Fruit fly (Drosophila melanogaster): ENCODE data around the gene Kaz-m1.

Kaz-m1 gene

DNA sequence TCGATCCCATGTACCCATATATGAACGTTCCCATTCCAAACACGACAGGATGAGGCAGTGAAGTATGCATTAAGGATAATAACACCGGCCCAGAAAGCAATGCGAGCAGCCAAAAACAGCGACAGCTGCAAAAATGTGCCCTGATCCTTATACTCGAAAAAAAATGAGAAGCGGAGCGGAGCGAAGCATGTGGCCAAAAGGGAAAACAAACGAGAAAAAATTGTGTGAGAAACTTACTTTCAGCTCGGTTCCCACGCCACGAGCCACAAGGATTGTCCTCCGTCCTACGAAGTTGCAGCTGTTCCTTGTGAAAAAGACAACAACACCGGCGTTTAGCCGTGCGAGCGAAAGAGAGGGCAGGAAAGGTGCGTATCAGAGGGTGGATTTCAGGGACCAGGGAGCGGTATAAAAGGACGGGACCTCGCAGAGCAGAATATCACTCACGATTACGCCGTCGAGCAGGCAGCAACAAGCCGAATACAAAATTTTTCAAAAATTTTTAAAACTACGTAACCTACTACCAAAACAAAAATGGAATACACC, 25.3 kb downstream of the Kaz-m1 start:
- TF ChIP-seq HLH106 (tag; optimal IDR thresholded peaks at IDR 0.05), result no peak
- TF ChIP-seq Hr78 (GFP tag; optimal IDR thresholded peaks at IDR 0.05), result no peak
- TF ChIP-seq CrebA (GFP tag; optimal IDR thresholded peaks at IDR 0.05; ENCODE audit: borderline replicate concordance), result no peak
- TF ChIP-seq Rel (GFP tag; optimal IDR thresholded peaks at IDR 0.05), result no peak
- TF ChIP-seq Rel (tag; optimal IDR thresholded peaks at IDR 0.05), result no peak
- TF ChIP-seq CG9705 (GFP tag; optimal IDR thresholded peaks at IDR 0.05), result no peak
- TF ChIP-seq sage (GFP tag; optimal IDR thresholded peaks at IDR 0.05), result no peak
- TF ChIP-seq Jra (GFP tag; optimal IDR thresholded peaks at IDR 0.05), result no peak
- no peak for TF ChIP-seq brk (GFP tag; optimal IDR thresholded peaks at IDR 0.05)
- no peak for TF ChIP-seq rgr (GFP tag; optimal IDR thresholded peaks at IDR 0.05)

DNA sequence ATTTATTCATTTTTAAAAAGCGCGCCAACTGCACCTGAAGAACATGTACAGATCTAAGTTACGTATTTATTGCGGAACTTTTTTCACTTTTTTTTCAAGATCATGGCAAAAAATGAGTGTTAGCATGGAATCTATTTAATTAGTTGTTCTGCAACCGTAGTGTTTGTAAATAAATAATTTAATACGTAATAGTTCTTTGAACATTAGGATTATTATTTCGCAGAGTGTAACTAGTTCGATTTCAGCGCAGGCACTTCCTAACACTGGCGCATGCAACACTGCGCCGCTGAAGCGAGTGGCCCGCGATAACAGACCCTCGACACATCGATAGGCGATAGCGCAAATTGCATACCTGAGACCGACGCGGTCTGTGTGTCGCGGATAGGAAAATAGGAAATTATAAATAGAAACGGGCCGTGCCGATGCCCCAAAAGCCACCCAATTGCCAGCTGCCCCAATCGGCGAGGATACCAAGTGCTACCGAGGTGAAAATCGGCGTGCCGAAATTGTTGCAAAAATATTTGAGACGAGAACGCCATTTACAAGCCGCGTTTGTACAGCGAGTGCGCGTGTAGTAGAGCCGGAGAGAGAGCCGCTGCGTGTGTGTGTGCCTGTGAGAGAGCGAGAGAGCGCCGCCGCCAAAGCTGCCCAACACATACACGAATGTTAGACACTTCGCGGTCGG, 27.0 kb downstream of the Kaz-m1 start, which contains the start of gene gro:
Gene gro (plus strand): TSS at position 320 of the 685 bp plus-strand sequence.
- TF ChIP-seq Jra (GFP tag; optimal IDR thresholded peaks at IDR 0.05) (peak; percentile 67), woc (GFP tag; optimal IDR thresholded peaks at IDR 0.05) (peak; percentile 68), h (GFP tag; optimal IDR thresholded peaks at IDR 0.05) (peak; percentile 85), N (GFP tag; optimal IDR thresholded peaks at IDR 0.05) (peak; percentile 68), dl (GFP tag; optimal IDR thresholded peaks at IDR 0.05; ENCODE audit: insufficient read depth in 1 of 2, partially characterized antibody in 2 of 2) (peak in 1 of 2 experiments; percentile 64), Hnf4 (GFP tag; optimal IDR thresholded peaks at IDR 0.05) (peak; percentile 85), Hr83 (GFP tag; optimal IDR thresholded peaks at IDR 0.05; ENCODE audit: poor library complexity, severe bottlenecking) (peak; percentile 42), rgr (GFP tag; optimal IDR thresholded peaks at IDR 0.05) (peak; percentile 83), dmrt93B (GFP tag; optimal IDR thresholded peaks at IDR 0.05) (peak; percentile 60), Vsx2 (GFP tag; optimal IDR thresholded peaks at IDR 0.05; ENCODE audit: partially characterized antibody) (no peak), OdsH (GFP tag; optimal IDR thresholded peaks at IDR 0.05) (peak; percentile 72), psq (GFP tag; optimal IDR thresholded peaks at IDR 0.05) (peak; percentile 53), Hr78 (GFP tag; optimal IDR thresholded peaks at IDR 0.05) (no peak), jim (GFP tag; optimal IDR thresholded peaks at IDR 0.05) (no peak), CrebA (GFP tag; optimal IDR thresholded peaks at IDR 0.05; ENCODE audit: borderline replicate concordance) (no peak), CG32264 (GFP tag; optimal IDR thresholded peaks at IDR 0.05) (no peak), GATAd (GFP tag; optimal IDR thresholded peaks at IDR 0.05) (peak; percentile 21), Myc (optimal IDR thresholded peaks at IDR 0.05) (no peak), Rel (GFP tag; optimal IDR thresholded peaks at IDR 0.05) (no peak), Rel (tag; optimal IDR thresholded peaks at IDR 0.05) (peak; percentile 14), pan (optimal IDR thresholded peaks at IDR 0.05) (no peak), CG9705 (GFP tag; optimal IDR thresholded peaks at IDR 0.05) (peak; percentile 61), Dfd (GFP tag; optimal IDR thresholded peaks at IDR 0.05) (no peak), usp (GFP tag; optimal IDR thresholded peaks at IDR 0.05) (no peak), ey (GFP tag; optimal IDR thresholded peaks at IDR 0.05) (peak; percentile 70), Mio (GFP tag; optimal IDR thresholded peaks at IDR 0.05) (no peak), HLH106 (tag; optimal IDR thresholded peaks at IDR 0.05) (peak; percentile 69), Dif (GFP tag; optimal IDR thresholded peaks at IDR 0.05; ENCODE audit: partially characterized antibody) (peak; percentile 83), foxo (GFP tag; optimal IDR thresholded peaks at IDR 0.05) (peak in 1 of 2 experiments; percentile 78), tai (GFP tag; optimal IDR thresholded peaks at IDR 0.05) (peak; percentile 88), br (GFP tag; optimal IDR thresholded peaks at IDR 0.05) (peak; percentile 77), fru (GFP tag; optimal IDR thresholded peaks at IDR 0.05) (peak; percentile 76), sv (GFP tag; optimal IDR thresholded peaks at IDR 0.05) (peak; percentile 47), lola (GFP tag; optimal IDR thresholded peaks at IDR 0.05) (no peak), Sp1 (GFP tag; optimal IDR thresholded peaks at IDR 0.05) (peak; percentile 45), dsf (GFP tag; optimal IDR thresholded peaks at IDR 0.05; ENCODE audit: borderline replicate concordance) (peak; percentile 64), brk (GFP tag; optimal IDR thresholded peaks at IDR 0.05) (peak; percentile 89), sage (GFP tag; optimal IDR thresholded peaks at IDR 0.05) (peak; percentile 71), Abd-B (GFP tag; optimal IDR thresholded peaks at IDR 0.05) (no peak)

All from whole organism, wandering third instar larva.